Worm (Caenorhabditis elegans): ENCODE measurements around the gene B0554.7.

DNA sequence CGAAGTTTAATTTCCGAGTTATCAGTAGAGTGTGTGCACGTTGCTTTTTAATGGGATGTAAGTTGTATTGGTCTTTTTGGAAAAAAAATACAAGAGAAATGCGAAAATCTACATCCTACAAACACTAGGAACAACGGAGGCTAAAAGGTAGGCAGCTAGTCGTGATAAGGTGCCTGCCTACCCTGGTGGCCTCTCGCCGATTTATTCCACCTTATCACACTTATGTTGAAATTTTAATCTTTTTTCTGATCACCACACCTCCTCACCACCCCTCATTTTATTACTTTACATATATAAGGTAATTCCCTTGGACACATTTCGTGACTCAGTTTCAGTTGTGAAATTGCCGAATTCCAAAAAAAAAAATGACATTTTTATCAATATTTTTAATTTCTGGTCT, 18.7 kb downstream of the B0554.7 start, which contains the start of gene dod-20:
- TF ChIP-seq hlh-8 (tag; optimal IDR thresholded peaks at IDR 0.05) = no peak
- TF ChIP-seq unc-55 (GFP tag; optimal IDR thresholded peaks at IDR 0.05) = no peak
- no peak for TF ChIP-seq tbx-2 (tag; optimal IDR thresholded peaks at IDR 0.05)
- no peak for TF ChIP-seq ceh-18 (tag; optimal IDR thresholded peaks at IDR 0.05)
